Worm (Caenorhabditis elegans) whole organism, midembryonic: ENCODE data around the gene C05C8.1.

ENCODE experiments used
- flt-1 ChIP-seq: fragments of 200-800 bp; sonication (Bioruptor generic); IDR thresholded peaks from 2 replicates; pipeline ENCODE4 v1.3.6; 2022; ENCODE audit warnings: missing genetic modification characterization, missing compliant biosample characterization
- ref-1 ChIP-seq: fragments of 200-800 bp; sonication (Bioruptor generic); conservative IDR thresholded peaks from 2 replicates; pipeline ENCODE4 v1.3.6; 2022; ENCODE audit warnings: missing genetic modification reagents, missing genetic modification characterization, missing compliant biosample characterization
- ztf-29 ChIP-seq: fragments of 200-800 bp; sonication (Bioruptor generic); IDR thresholded peaks from 2 replicates; pipeline ENCODE4 v1.3.6; 2022; ENCODE audit warnings: missing genetic modification reagents, missing genetic modification characterization, missing compliant biosample characterization

DNA sequence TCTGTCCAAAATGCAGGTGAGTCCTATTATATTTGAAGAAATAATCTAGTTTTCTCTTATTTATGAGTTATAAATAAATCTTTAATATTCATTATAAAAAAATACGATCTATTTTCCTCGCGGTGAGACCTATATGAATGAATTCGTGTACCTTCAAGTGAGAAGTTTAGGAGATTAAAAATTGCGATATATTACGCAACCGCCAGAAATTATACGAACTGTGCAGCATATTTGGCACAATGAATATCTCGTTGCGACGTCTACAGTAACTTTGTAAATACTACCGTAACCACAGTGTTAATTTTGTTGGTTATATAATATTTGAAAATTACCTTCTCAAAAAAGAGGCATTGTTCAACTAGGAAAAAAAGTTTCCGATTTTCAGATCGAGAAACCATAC is 15.2 kb upstream of the C05C8.1 start:
- no peak for TF ChIP-seq ref-1
- TF ChIP-seq flt-1 (GFP tag; lab: Robert Waterston, UW) = no peak
- TF ChIP-seq ztf-29 (GFP tag; lab: Robert Waterston, UW) = no peak
